Worm (Caenorhabditis elegans): ENCODE results near the gene T23F2.3.
A peak's percentile ranks its signal among the peaks of the same experiment; 100 is the strongest.

The T23F2.3 gene

DNA sequence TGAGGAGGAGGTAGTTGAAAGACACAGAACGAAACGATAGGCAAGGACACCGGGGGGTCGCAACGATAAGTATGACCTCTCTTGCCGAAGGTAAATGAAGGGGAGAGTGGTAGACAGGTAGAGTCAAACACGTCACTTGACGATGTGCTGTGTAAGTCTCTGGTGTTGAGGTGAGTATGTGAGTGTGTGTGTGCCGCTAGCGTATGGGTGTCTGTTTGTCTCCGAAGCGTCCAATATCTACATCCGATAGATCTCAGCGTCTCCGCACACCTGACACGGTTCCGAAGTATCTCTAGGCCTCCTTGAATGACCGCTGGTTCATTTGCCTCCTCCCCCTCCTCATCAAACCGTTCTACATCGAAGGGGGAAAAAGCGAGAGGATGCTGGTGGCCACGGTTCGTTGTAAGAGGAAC is 37.0 kb downstream of the T23F2.3 start (continued):
- TF ChIP-seq ama-1 (optimal IDR thresholded peaks at IDR 0.05): no peak
- TF ChIP-seq aha-1 (tag): peak; percentile 91
- TF ChIP-seq mdl-1 (tag; optimal IDR thresholded peaks at IDR 0.05): peak; percentile 16 to 67

ce11 chrX:5470111-5470745 is 41.9 kb downstream of the T23F2.3 start:
- TF ChIP-seq sdz-12 (GFP tag; optimal IDR thresholded peaks at IDR 0.05) (no peak), nhr-11 (tag; optimal IDR thresholded peaks at IDR 0.05) (no peak), nhr-6 (tag; optimal IDR thresholded peaks at IDR 0.05) (no peak), ceh-44 (GFP tag; IDR thresholded peaks at IDR 0.05) (no peak), aha-1 (tag) (peak; percentile 41), ceh-82 (tag; optimal IDR thresholded peaks at IDR 0.05) (no peak), unc-62 (GFP tag; optimal IDR thresholded peaks at IDR 0.05 in 1 of 2) (peak in 1 of 2 experiments; percentile 91), unc-62 (tag; optimal IDR thresholded peaks at IDR 0.05) (no peak), ama-1 (optimal IDR thresholded peaks at IDR 0.05) (no peak)

DNA sequence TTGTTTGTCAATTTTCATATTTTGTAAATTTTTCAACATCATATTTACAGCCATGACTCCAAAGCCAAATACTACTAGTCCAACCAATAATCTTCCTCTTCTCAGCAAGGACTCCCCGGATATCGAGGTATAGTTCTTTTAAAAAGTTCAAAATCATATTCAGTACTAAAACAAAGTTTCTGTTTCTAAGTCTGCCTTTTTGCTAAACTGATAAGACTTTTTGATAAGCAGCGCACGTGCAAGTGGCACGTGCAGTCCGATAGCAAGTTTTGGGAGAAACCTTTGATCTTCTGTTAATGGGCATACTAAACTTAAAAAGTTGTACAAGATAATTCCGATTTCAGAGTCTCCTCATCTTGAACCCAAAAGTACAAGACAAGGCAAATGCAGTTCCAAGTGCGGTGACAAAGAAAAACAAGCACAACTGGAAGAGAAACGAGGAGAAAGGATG is 44.3 kb downstream of the T23F2.3 start, which contains the start of gene dpyd-1:
Gene dpyd-1, plus strand, starts transcription at position 51 of the 451 bp plus-strand sequence.
- TF ChIP-seq nhr-111 (GFP tag; optimal IDR thresholded peaks at IDR 0.05): no peak
- no peak for TF ChIP-seq lin-29 (GFP tag; IDR thresholded peaks at IDR 0.05)
- TF ChIP-seq mxl-3 (GFP tag; optimal IDR thresholded peaks at IDR 0.05): peak; percentile 76
- peak; percentile 80 for TF ChIP-seq dmd-6 (GFP tag; IDR thresholded peaks at IDR 0.05)
- no peak for TF ChIP-seq F26F4.8 (GFP tag; conservative IDR thresholded peaks at IDR 0.05)
- no peak for TF ChIP-seq D1046.2 (GFP tag; IDR thresholded peaks at IDR 0.05)
- no peak for TF ChIP-seq T26A8.4 (GFP tag; IDR thresholded peaks at IDR 0.05)
- TF ChIP-seq Y75B8A.6 (GFP tag; IDR thresholded peaks at IDR 0.05): no peak
- TF ChIP-seq daf-19 (GFP tag; conservative IDR thresholded peaks at IDR 0.05): no peak
- TF ChIP-seq hlh-30 (tag; optimal IDR thresholded peaks at IDR 0.05; ENCODE audit: insufficient read depth): peak; percentile 72
- peak; percentile 59 for TF ChIP-seq pqm-1 (tag; optimal IDR thresholded peaks at IDR 0.05)
- no peak for TF ChIP-seq nhr-6 (tag; optimal IDR thresholded peaks at IDR 0.05)
- no peak for TF ChIP-seq fos-1 (tag; optimal IDR thresholded peaks at IDR 0.05)
- TF ChIP-seq nhr-41 (GFP tag; IDR thresholded peaks at IDR 0.05): no peak
- TF ChIP-seq Y48G9A.11 (GFP tag; IDR thresholded peaks at IDR 0.05): no peak
- TF ChIP-seq R02D3.7 (tag; optimal IDR thresholded peaks at IDR 0.05): no peak
- no peak for TF ChIP-seq ceh-20 (GFP tag; IDR thresholded peaks at IDR 0.05)
- peak; percentile 20 for TF ChIP-seq mes-2 (tag; optimal IDR thresholded peaks at IDR 0.05; ENCODE audit: poor library complexity, severe bottlenecking)
- TF ChIP-seq lir-3 (tag; optimal IDR thresholded peaks at IDR 0.05): no peak
- TF ChIP-seq F10B5.3 (tag; optimal IDR thresholded peaks at IDR 0.05): no peak
- TF ChIP-seq ctbp-1 (GFP tag; IDR thresholded peaks at IDR 0.05): no peak
- TF ChIP-seq hlh-11 (tag; optimal IDR thresholded peaks at IDR 0.05): peak; percentile 54
- TF ChIP-seq F44E2.7 (GFP tag; IDR thresholded peaks at IDR 0.05): no peak
- peak; percentile 22 for TF ChIP-seq nhr-48 (tag; optimal IDR thresholded peaks at IDR 0.05)
- no peak for TF ChIP-seq lim-7 (GFP tag; IDR thresholded peaks at IDR 0.05)
- TF ChIP-seq zfp-3 (GFP tag; conservative IDR thresholded peaks at IDR 0.05): no peak
- TF ChIP-seq zfp-2 (tag; optimal IDR thresholded peaks at IDR 0.05): no peak
- no peak for TF ChIP-seq arid-1 (GFP tag; conservative IDR thresholded peaks at IDR 0.05)
- TF ChIP-seq php-3 (GFP tag; IDR thresholded peaks at IDR 0.05): peak; percentile 66; the same call in 1 of the 2 replicates
- TF ChIP-seq mdl-1 (tag; optimal IDR thresholded peaks at IDR 0.05): peak; percentile 76 to 96
- TF ChIP-seq ceh-28 (tag; optimal IDR thresholded peaks at IDR 0.05): no peak
- TF ChIP-seq attf-4 (tag; optimal IDR thresholded peaks at IDR 0.05): no peak
- peak; percentile 50 for TF ChIP-seq nhr-28 (tag; optimal IDR thresholded peaks at IDR 0.05)
- no peak for TF ChIP-seq skn-1 (tag; optimal IDR thresholded peaks at IDR 0.05)
- no peak for TF ChIP-seq fkh-10 (GFP tag; optimal IDR thresholded peaks at IDR 0.05)
- TF ChIP-seq snpc-4 (tag; optimal IDR thresholded peaks at IDR 0.05): no peak
- no peak for TF ChIP-seq sdz-12 (GFP tag; optimal IDR thresholded peaks at IDR 0.05)
- TF ChIP-seq F37D6.2 (tag; optimal IDR thresholded peaks at IDR 0.05): no peak
- TF ChIP-seq lin-39 (tag; optimal IDR thresholded peaks at IDR 0.05): no peak
- peak; percentile 90 for TF ChIP-seq aha-1 (tag)
- no peak for TF ChIP-seq gei-8 (GFP tag; optimal IDR thresholded peaks at IDR 0.05)
- no peak for TF ChIP-seq nhr-11 (tag; optimal IDR thresholded peaks at IDR 0.05)
- TF ChIP-seq unc-62 (GFP tag; optimal IDR thresholded peaks at IDR 0.05 in 1 of 2): no peak
- TF ChIP-seq unc-62 (tag; optimal IDR thresholded peaks at IDR 0.05): no peak
- TF ChIP-seq ceh-44 (GFP tag; IDR thresholded peaks at IDR 0.05): no peak
